Fruit fly (Drosophila melanogaster) whole organism: ENCODE data around the gene Lamtor3.

Source experiments
- CG8478 ChIP-seq: fragments of >200 bp; optimal IDR thresholded peaks from 2 replicates; lab custom pipeline; 2018; ENCODE audit warnings: inconsistent platforms
- Dll ChIP-seq: fragments of >200 bp; optimal IDR thresholded peaks from 2 replicates; lab custom pipeline; 2017
- EcR ChIP-seq, 2 experiments: fragments of >200 bp; optimal IDR thresholded peaks; 2 replicates each; lab custom pipeline; 2017; ENCODE audit warnings: missing biosample characterization in 2 of 2, missing genetic modification characterization in 2 of 2, missing genetic modification reagents in 2 of 2
- pan ChIP-seq: fragments of >200 bp; optimal IDR thresholded peaks from 2 replicates; lab custom pipeline; 2017
- psq ChIP-seq: fragments of >200 bp; optimal IDR thresholded peaks from 2 replicates; lab custom pipeline; 2017
- usp ChIP-seq: fragments of >200 bp; optimal IDR thresholded peaks from 2 replicates; lab custom pipeline; 2017; ENCODE audit warnings: missing biosample characterization, missing genetic modification characterization, mixed read lengths

Gene Lamtor3

DNA sequence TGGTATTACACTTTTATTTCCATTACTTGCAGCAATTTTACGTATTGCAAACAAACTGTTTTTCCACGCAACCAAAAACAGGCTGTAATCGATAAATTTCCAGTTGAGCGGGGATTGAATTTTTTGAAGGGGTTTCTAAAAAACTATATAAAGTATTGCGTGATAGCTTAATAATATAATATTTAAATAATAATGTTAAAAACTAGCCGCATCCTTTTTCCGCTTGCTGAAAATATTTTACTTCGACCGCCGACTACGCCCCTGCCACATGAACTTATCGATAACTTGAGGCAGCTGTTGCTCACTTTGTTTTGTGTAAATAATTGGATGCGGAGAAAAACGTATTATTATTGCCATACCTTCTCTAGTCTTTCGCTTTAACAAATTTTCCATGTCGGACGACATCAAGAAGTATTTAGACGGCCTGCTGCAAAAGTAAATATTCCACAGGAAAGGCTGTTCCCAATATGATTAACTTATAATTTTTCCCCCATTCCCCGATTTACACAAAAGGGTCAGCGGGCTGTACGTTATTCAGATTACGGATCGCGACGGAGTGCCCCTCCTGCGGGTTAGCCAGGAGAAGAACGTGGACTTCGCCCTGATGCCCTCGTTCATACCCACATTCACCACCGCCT, at the start of gene Lamtor3, which contains the start of gene fws:
Gene Lamtor3 (plus strand): TSS at position 289 of the 638 bp plus-strand sequence.
Gene fws (minus strand): TSS at position 87 of the 638 bp plus-strand sequence.
- no peak for TF ChIP-seq psq (lab: Kevin White, UChicago)
- TF ChIP-seq CG8478 (lab: Kevin White, UChicago) = no peak
- no peak for TF ChIP-seq usp (GFP tag; lab: Kevin White, UChicago)
- TF ChIP-seq Dll (lab: Kevin White, UChicago) = no peak
- no peak for TF ChIP-seq pan (lab: Kevin White, UChicago)
- TF ChIP-seq EcR (GFP tag; optimal IDR thresholded peaks at IDR 0.05; lab: Kevin White, UChicago) = no peak

DNA sequence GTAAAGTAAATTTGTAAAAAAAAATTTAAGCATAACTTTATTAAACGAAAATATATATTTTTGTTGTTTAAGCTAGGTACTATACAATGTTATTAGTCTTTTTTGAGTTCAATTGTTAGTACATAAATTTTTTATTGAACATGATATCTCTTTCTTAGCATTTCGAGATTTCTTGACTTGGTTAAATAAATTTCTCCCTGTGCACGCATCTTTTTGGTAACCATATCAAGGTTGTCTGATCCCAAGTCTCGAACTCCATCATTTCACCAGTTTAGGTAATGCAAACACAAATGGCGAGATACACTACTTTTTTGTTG, 49.7 kb upstream of the Lamtor3 start:
- no peak for TF ChIP-seq pan (lab: Kevin White, UChicago)
- no peak for TF ChIP-seq Dll (lab: Kevin White, UChicago)
- TF ChIP-seq usp (GFP tag; lab: Kevin White, UChicago) = no peak
- no peak for TF ChIP-seq CG8478 (lab: Kevin White, UChicago)
- TF ChIP-seq psq (lab: Kevin White, UChicago) = no peak
- TF ChIP-seq EcR (GFP tag; optimal IDR thresholded peaks at IDR 0.05; lab: Kevin White, UChicago) = no peak

DNA sequence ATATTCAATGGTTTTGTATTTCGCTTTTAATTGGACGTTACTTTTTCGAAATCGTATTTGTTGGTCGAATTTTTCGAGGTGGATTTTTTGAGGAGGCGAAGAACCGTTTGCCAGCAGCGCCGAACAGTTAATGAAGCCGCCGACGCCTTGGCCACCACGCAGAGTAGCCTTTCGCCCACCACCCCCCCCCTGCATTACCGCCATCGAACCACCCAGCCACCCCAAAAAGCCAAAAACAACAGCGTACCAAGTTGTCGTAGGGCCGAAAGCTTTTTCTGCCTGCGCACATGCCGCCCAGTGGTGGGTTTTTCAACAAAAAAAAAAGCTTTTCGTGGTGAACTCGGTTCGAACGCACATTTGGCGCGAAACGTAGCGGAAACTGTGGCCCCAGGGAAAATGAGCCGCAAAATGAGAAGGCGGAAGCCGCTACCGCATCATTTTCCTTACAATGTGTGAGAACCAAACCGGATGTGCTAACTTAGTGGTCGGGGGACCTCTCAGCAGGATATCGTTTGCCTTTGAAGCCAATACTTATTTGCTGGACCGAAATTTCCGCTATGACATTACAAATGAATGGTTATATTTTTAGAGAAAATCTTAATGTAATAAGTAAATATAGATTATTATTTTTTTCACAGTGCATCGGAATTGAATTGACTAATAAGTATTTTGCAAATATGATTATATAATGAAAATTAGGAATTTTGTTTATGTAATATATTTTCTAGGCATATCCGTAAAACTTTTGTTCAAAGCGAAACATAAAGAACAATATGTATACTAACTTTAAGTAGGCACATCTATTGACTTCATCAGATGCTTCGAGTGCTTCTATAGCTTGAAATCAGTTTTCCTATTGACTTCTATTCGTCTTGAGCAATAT, 47.8 kb upstream of the Lamtor3 start, which contains the start of the genes Dif and CG5043:
Gene Dif (minus strand): TSS at position 132 of the 883 bp plus-strand sequence.
Gene CG5043 (plus strand): TSS at position 833 of the 883 bp plus-strand sequence.
- no peak for TF ChIP-seq EcR (GFP tag; optimal IDR thresholded peaks at IDR 0.05; lab: Kevin White, UChicago)
- TF ChIP-seq CG8478 (lab: Kevin White, UChicago) = no peak
- TF ChIP-seq pan (lab: Kevin White, UChicago) = no peak
- no peak for TF ChIP-seq psq (lab: Kevin White, UChicago)
- TF ChIP-seq usp (GFP tag; lab: Kevin White, UChicago) = no peak
- no peak for TF ChIP-seq Dll (lab: Kevin White, UChicago)

DNA sequence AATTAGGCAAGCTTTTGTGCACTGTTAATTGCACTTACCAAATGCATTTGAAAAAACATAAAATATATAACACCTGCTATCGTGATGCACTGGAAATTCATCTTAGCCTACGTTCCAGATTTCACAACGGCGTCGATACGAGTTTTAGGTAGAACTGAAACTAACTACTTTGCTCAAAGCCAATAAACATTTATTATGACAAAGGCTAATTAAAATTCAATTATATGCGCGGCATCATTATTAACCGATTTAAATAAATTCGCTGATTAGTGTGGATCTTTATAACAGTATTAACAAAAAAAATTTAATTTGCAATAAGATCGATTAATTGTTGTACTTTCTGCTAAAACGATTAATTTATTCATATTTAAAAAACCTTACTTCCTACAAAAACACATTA, 44.5 kb upstream of the Lamtor3 start, which contains the start of gene CG33928:
Gene CG33928 (minus strand): TSS at position 101 of the 400 bp plus-strand sequence.
- no peak for TF ChIP-seq CG8478 (lab: Kevin White, UChicago)
- TF ChIP-seq EcR (GFP tag; optimal IDR thresholded peaks at IDR 0.05; lab: Kevin White, UChicago) = no peak
- TF ChIP-seq pan (lab: Kevin White, UChicago) = no peak

DNA sequence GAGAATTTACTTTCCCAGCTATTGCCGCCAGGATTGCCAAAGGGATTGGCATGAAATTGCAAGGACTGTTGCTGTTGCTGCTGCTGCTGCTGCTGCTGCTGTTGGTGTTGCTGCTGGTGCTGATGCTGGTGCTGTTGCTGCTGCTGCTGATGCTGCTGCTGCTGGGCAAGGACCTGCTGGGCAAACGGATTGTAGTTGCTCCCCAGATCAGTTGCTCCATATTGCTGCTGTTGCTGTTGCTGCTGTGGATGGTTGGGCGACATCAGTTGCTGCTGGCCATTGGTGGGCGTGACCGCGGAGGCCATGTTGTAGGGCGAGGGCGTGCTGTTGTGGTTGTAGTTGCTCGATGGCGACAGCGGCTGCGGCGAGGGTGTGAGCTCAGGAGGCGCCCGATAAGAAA, 43.4 kb upstream of the Lamtor3 start:
- no peak for TF ChIP-seq CG8478 (lab: Kevin White, UChicago)
- no peak for TF ChIP-seq usp (GFP tag; lab: Kevin White, UChicago)
- no peak for TF ChIP-seq psq (lab: Kevin White, UChicago)
- TF ChIP-seq Dll (lab: Kevin White, UChicago) = no peak
- no peak for TF ChIP-seq pan (lab: Kevin White, UChicago)
- TF ChIP-seq EcR (GFP tag; optimal IDR thresholded peaks at IDR 0.05; lab: Kevin White, UChicago) = no peak

DNA sequence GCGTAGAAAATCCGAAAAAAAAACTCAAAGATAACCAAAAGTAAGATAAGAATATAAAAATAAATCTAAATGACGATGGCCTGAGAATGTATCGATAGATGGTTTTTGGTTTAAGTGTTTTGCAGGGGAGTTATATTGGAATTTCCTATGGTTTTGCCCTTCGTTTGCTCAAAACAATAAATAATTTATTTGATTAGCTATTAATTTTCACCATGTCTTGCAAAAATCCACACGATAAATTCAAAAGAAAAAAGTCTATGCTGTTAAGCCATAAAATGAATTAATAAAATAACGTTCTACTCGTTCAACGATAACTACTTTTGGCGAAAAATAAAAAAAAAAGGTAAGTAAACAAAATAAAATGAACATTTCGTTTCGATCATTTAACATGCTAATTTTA, 34.0 kb upstream of the Lamtor3 start:
- no peak for TF ChIP-seq usp (GFP tag; lab: Kevin White, UChicago)
- no peak for TF ChIP-seq pan (lab: Kevin White, UChicago)
- no peak for TF ChIP-seq EcR (GFP tag; optimal IDR thresholded peaks at IDR 0.05; lab: Kevin White, UChicago)
- TF ChIP-seq CG8478 (lab: Kevin White, UChicago) = no peak
- no peak for TF ChIP-seq Dll (lab: Kevin White, UChicago)
- no peak for TF ChIP-seq psq (lab: Kevin White, UChicago)

DNA sequence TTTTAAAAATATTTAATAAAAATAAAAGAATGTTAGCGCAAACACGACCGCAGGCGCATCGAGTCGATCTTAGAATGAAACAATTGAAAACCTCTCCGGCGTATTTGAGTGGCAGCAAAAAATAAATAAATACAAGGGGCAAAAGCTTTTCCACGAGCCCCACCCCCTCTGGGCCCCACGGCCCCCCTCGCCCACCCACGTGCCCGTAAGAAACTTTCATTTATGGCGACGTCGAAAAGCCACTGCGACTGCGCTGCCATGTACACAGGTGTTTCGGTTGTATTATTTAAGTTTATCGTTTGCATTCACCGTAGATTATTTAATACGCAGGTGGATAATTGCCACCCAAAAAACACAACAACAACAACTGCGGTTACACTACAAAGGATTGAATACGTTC, 32.6 kb upstream of the Lamtor3 start:
- TF ChIP-seq usp (GFP tag; lab: Kevin White, UChicago) (no peak), Dll (lab: Kevin White, UChicago) (no peak), CG8478 (lab: Kevin White, UChicago) (no peak), pan (lab: Kevin White, UChicago) (no peak), EcR (GFP tag; optimal IDR thresholded peaks at IDR 0.05; lab: Kevin White, UChicago) (no peak), psq (lab: Kevin White, UChicago) (no peak)

DNA sequence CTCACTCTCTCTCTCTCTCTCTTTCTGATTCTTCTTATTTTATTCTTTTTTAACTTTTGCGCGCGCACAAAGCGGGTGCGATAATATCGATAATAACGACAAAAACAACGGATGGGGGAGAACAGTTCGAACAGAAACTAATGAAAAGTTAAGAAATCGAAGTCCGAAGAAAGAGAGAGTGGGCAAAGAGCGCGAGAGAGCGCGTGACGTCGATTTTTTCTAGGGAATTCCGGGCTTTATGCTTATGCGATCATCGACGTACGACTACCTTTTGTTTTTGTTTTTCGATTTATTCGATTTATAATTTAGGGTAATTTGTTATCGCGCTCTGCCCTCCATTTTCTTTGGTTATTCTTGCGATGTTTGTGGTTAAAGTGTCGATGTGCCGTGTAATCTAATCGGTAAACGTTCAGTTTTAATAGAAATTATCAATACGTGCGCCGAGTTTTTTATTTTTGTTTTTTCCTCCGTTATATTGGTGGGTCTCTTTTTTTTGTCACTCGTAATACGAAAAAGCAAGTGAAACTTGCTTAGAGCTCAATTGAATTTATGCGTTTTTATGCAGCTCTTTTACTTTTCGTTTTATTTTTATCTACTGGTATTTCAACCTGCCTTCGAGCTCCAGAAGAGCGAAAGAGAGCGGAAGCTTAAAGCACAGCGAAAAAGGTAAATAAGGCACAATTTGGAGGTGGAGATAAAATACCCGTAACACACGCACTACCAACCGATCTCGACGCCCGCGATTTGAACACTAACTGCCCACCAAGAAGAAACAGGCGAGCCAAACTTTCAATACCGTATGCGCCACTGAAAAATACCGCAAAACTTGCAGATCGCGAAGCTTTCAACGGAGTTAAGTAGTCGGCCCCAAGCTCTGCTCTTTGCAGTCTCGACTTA, 31.2 kb upstream of the Lamtor3 start, which contains the start of gene dl:
Gene dl (minus strand): TSS at position 757 of the 897 bp plus-strand sequence.
- TF ChIP-seq CG8478 (lab: Kevin White, UChicago) (no peak), pan (lab: Kevin White, UChicago) (peak; percentile 67)

DNA sequence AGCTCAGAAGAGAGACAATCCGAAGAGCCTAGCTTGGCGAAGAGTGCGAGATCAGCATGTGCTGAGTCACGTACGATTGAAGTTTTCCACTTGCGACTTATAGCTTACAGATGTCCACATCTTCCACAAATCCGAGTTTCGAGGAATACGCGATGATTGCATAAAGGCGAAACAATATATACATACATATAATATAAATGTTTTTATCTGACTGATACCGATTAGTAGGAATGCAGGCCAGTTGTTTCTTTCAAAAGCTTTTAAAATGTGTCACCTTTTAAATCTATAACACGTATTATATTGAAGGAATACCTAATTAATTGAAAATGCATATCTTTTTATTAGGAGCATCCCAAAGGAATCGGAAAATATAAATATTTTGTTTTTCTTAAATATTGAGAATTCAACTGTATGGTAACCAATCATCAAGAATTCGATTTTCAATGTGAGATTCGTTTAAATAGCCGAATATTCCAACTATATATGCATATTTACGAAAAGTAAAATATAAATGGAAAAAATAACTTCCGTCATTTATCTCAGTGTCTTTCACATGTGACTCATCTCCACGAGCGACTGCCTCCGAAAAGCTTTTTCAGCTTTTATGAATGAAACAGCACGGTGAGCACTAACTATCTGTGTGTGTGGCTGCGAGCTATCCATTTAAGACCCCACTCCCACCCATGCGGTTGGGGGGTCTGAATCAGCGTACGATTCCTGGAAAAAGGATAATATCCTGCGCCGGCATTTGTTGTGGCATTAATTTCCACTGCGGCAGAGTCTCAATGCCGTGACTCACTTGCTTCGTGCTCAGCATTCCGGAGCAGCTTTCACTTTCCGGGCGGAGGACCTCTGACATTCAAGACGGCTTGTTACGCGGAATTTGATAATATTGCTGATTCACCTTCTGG, 30.3 kb upstream of the Lamtor3 start:
- TF ChIP-seq pan (lab: Kevin White, UChicago) (no peak), CG8478 (lab: Kevin White, UChicago) (no peak), EcR (GFP tag; optimal IDR thresholded peaks at IDR 0.05; lab: Kevin White, UChicago) (no peak), psq (lab: Kevin White, UChicago) (no peak), usp (GFP tag; lab: Kevin White, UChicago) (no peak), Dll (lab: Kevin White, UChicago) (no peak)
